Fruit fly (Drosophila melanogaster) whole organism, embryonic: ENCODE data around the gene CG13482.
A peak's percentile ranks its signal among the peaks of the same experiment; 100 is the strongest.

Source experiments
- BEAF-32 ChIP-seq: fragments of 200-800 bp; sonication (Bioruptor generic); optimal IDR thresholded peaks from 3 replicates; lab custom pipeline; 2017; ENCODE audit warnings: missing biosample characterization, missing genetic modification characterization, mild to moderate bottlenecking, moderate library complexity, missing genetic modification reagents
- CG10274 ChIP-seq: fragments of 200-800 bp; sonication (Bioruptor generic); optimal IDR thresholded peaks from 3 replicates; lab custom pipeline; 2017; ENCODE audit warnings: missing biosample characterization, mild to moderate bottlenecking, missing genetic modification characterization
- CG11456 ChIP-seq: fragments of 200-800 bp; sonication (Bioruptor generic); IDR thresholded peaks from 3 replicates; pipeline ENCODE4 v1.3.6; 2022; ENCODE audit warnings: missing biosample characterization, missing genetic modification characterization
- CG11504 ChIP-seq: fragments of 200-800 bp; sonication (Bioruptor generic); optimal IDR thresholded peaks from 3 replicates; lab custom pipeline; 2019; ENCODE audit warnings: missing biosample characterization, mild to moderate bottlenecking, missing genetic modification characterization, moderate library complexity
- CG11723 ChIP-seq: fragments of 200-800 bp; sonication (Bioruptor generic); optimal IDR thresholded peaks from 2 replicates; lab custom pipeline; 2017; ENCODE audit warnings: missing biosample characterization, mild to moderate bottlenecking, missing genetic modification characterization
- CG12219 ChIP-seq: fragments of 200-800 bp; sonication (Bioruptor generic); optimal IDR thresholded peaks from 3 replicates; lab custom pipeline; 2018; ENCODE audit warnings: missing biosample characterization, mild to moderate bottlenecking, missing genetic modification characterization
- CG12942 ChIP-seq: fragments of 200-800 bp; sonication (Bioruptor generic); optimal IDR thresholded peaks from 3 replicates; lab custom pipeline; 2016; ENCODE audit warnings: missing biosample characterization, missing genetic modification characterization
- CG13123 ChIP-seq: fragments of 200-800 bp; sonication (Bioruptor generic); optimal IDR thresholded peaks from 2 replicates; lab custom pipeline; 2016; ENCODE audit warnings: missing biosample characterization, missing genetic modification characterization
- CG13894 ChIP-seq: fragments of 200-800 bp; sonication (Bioruptor generic); optimal IDR thresholded peaks from 3 replicates; lab custom pipeline; 2018; ENCODE audit warnings: missing biosample characterization, mild to moderate bottlenecking, missing genetic modification characterization, moderate library complexity
- CG16815 ChIP-seq: fragments of 200-800 bp; sonication (Bioruptor generic); optimal IDR thresholded peaks from 3 replicates; lab custom pipeline; 2017; ENCODE audit warnings: missing biosample characterization, mild to moderate bottlenecking, missing genetic modification characterization
- CG17385 ChIP-seq: fragments of 200-800 bp; sonication (Bioruptor generic); optimal IDR thresholded peaks from 3 replicates; lab custom pipeline; 2018; ENCODE audit warnings: missing biosample characterization, mild to moderate bottlenecking, missing genetic modification characterization
- CG18262 ChIP-seq: fragments of 200-800 bp; optimal IDR thresholded peaks from 3 replicates; lab custom pipeline; 2019; ENCODE audit warnings: missing biosample characterization, mild to moderate bottlenecking, missing genetic modification characterization, moderate library complexity
- CG18476 ChIP-seq: fragments of 200-800 bp; sonication (Bioruptor generic); optimal IDR thresholded peaks from 2 replicates; lab custom pipeline; 2016; ENCODE audit warnings: missing biosample characterization, mild to moderate bottlenecking, missing genetic modification characterization
- CG3065 ChIP-seq: fragments of 200-800 bp; sonication (Bioruptor generic); optimal IDR thresholded peaks from 2 replicates; lab custom pipeline; 2016; ENCODE audit warnings: missing biosample characterization, missing genetic modification characterization
- CG4404 ChIP-seq: fragments of 200-800 bp; sonication (Bioruptor generic); IDR thresholded peaks from 2 replicates; pipeline ENCODE4 v1.3.6; 2022; ENCODE audit warnings: missing biosample characterization, missing genetic modification characterization
- CG8924 ChIP-seq: fragments of 200-800 bp; optimal IDR thresholded peaks from 3 replicates; lab custom pipeline; 2019; ENCODE audit warnings: missing biosample characterization, mild to moderate bottlenecking, missing genetic modification characterization, moderate library complexity
- CG9215 ChIP-seq: fragments of 200-800 bp; sonication (Bioruptor generic); IDR thresholded peaks from 2 replicates; pipeline ENCODE4 v1.3.6; 2022; ENCODE audit warnings: missing biosample characterization, missing genetic modification characterization
- CG9609 ChIP-seq: fragments of 200-800 bp; sonication (Bioruptor generic); optimal IDR thresholded peaks from 3 replicates; lab custom pipeline; 2016; ENCODE audit warnings: missing biosample characterization, missing genetic modification characterization
- Chrac-16 ChIP-seq: fragments of 200-800 bp; sonication (Bioruptor generic); optimal IDR thresholded peaks from 3 replicates; lab custom pipeline; 2016; ENCODE audit warnings: missing biosample characterization, missing genetic modification characterization
- Hr3 ChIP-seq: fragments of 200-800 bp; sonication (Bioruptor generic); optimal IDR thresholded peaks from 3 replicates; lab custom pipeline; 2016; ENCODE audit warnings: missing biosample characterization, missing genetic modification characterization
- Mad ChIP-seq: fragments of 200-800 bp; sonication (Bioruptor generic); optimal IDR thresholded peaks from 2 replicates; lab custom pipeline; 2016; ENCODE audit warnings: missing biosample characterization, missing genetic modification characterization
- Meics ChIP-seq: fragments of 200-800 bp; sonication (Bioruptor generic); optimal IDR thresholded peaks from 2 replicates; lab custom pipeline; 2017; ENCODE audit warnings: missing biosample characterization, mild to moderate bottlenecking, missing genetic modification characterization
- Mrtf ChIP-seq: fragments of 200-800 bp; sonication (Bioruptor generic); IDR thresholded peaks from 3 replicates; pipeline ENCODE4 v1.3.6; 2022; ENCODE audit warnings: missing biosample characterization, missing genetic modification characterization
- NFAT ChIP-seq: fragments of 200-800 bp; sonication (Bioruptor generic); IDR thresholded peaks from 2 replicates; pipeline ENCODE4 v1.3.6; 2022; ENCODE audit warnings: missing biosample characterization, missing genetic modification characterization
- NfI ChIP-seq: fragments of 200-800 bp; sonication (Bioruptor generic); optimal IDR thresholded peaks from 3 replicates; lab custom pipeline; 2018; ENCODE audit warnings: missing biosample characterization, mild to moderate bottlenecking, missing genetic modification characterization, moderate library complexity
- Scr ChIP-seq: fragments of 200-800 bp; sonication (Bioruptor generic); IDR thresholded peaks from 2 replicates; pipeline ENCODE4 v1.3.6; 2022; ENCODE audit warnings: missing biosample characterization, missing genetic modification characterization; ENCODE audit not compliant: partially characterized antibody
- Taf1 ChIP-seq: fragments of 200-800 bp; sonication (Bioruptor generic); IDR thresholded peaks from 2 replicates; pipeline ENCODE4 v1.3.6; 2022; ENCODE audit warnings: missing biosample characterization, missing genetic modification characterization
- ara ChIP-seq: fragments of 200-800 bp; sonication (Bioruptor generic); IDR thresholded peaks from 2 replicates; pipeline ENCODE4 v1.3.6; 2022; ENCODE audit warnings: missing biosample characterization, missing genetic modification characterization
- caup ChIP-seq: fragments of 200-800 bp; sonication (Bioruptor generic); optimal IDR thresholded peaks from 3 replicates; lab custom pipeline; 2017; ENCODE audit warnings: missing biosample characterization, mild to moderate bottlenecking, missing genetic modification characterization, moderate library complexity; ENCODE audit not compliant: severe bottlenecking
- crc ChIP-seq: fragments of 200-800 bp; sonication (Bioruptor generic); optimal IDR thresholded peaks from 2 replicates; lab custom pipeline; 2016; ENCODE audit warnings: missing biosample characterization, missing genetic modification characterization
- dati ChIP-seq: fragments of 200-800 bp; sonication (Bioruptor generic); IDR thresholded peaks from 2 replicates; pipeline ENCODE4 v1.3.6; 2022; ENCODE audit warnings: missing biosample characterization, missing genetic modification characterization
- disco-r ChIP-seq: fragments of 200-800 bp; sonication (Bioruptor generic); optimal IDR thresholded peaks from 2 replicates; lab custom pipeline; 2016; ENCODE audit warnings: missing biosample characterization, missing genetic modification characterization
- dysf ChIP-seq: fragments of 200-800 bp; sonication (Bioruptor generic); IDR thresholded peaks from 3 replicates; pipeline ENCODE4 v1.3.6; 2022; ENCODE audit warnings: missing biosample characterization, missing genetic modification characterization
- fd102C ChIP-seq: fragments of 200-800 bp; sonication (Bioruptor generic); optimal IDR thresholded peaks from 2 replicates; lab custom pipeline; 2018; ENCODE audit warnings: missing biosample characterization, mild to moderate bottlenecking, missing genetic modification characterization, moderate library complexity
- fd3F ChIP-seq: fragments of 200-800 bp; sonication (Bioruptor generic); optimal IDR thresholded peaks from 2 replicates; lab custom pipeline; 2018; ENCODE audit warnings: missing biosample characterization, mild to moderate bottlenecking, missing genetic modification characterization, moderate library complexity
- fd96Cb ChIP-seq: fragments of 200-800 bp; sonication (Bioruptor generic); optimal IDR thresholded peaks from 2 replicates; lab custom pipeline; 2018; ENCODE audit warnings: missing biosample characterization, mild to moderate bottlenecking, missing genetic modification characterization, moderate library complexity
- fru ChIP-seq: fragments of >200 bp; optimal IDR thresholded peaks from 2 replicates; lab custom pipeline; 2017
- fu2 ChIP-seq: fragments of 200-800 bp; sonication (Bioruptor generic); optimal IDR thresholded peaks from 2 replicates; lab custom pipeline; 2016; ENCODE audit warnings: missing biosample characterization, missing genetic modification characterization
- hkb ChIP-seq, 2 experiments: fragments of 200-800 bp in 1 of 2; fragments of >200 bp in 1 of 2; sonication (Bioruptor generic) in 1 of 2; IDR thresholded peaks in 1 of 2; optimal IDR thresholded peaks in 1 of 2; 2 replicates each; pipeline versions ENCODE4 v1.3.6 to Lab custom; 2017 to 2022; ENCODE audit warnings: missing biosample characterization in 1 of 2, missing genetic modification characterization in 1 of 2
- klu ChIP-seq: fragments of 200-800 bp; sonication (Bioruptor generic); IDR thresholded peaks from 2 replicates; pipeline ENCODE4 v1.3.6; 2022; ENCODE audit warnings: missing biosample characterization, missing genetic modification characterization
- lab ChIP-seq: fragments of 200-800 bp; sonication (Bioruptor generic); optimal IDR thresholded peaks from 3 replicates; lab custom pipeline; 2017; ENCODE audit warnings: missing biosample characterization, missing genetic modification characterization, mild to moderate bottlenecking, moderate library complexity, missing genetic modification reagents
- lola ChIP-seq, 3 experiments: fragments of >200 bp in 2 of 3; fragments of 200-800 bp in 1 of 3; sonication (Bioruptor generic) in 1 of 3; optimal IDR thresholded peaks; 2 replicates each; lab custom pipeline; 2017 to 2019; ENCODE audit warnings: missing biosample characterization in 3 of 3, missing genetic modification characterization in 3 of 3, mild to moderate bottlenecking in 1 of 3, moderate library complexity in 1 of 3
- mam ChIP-seq: fragments of 200-800 bp; sonication (Bioruptor generic); optimal IDR thresholded peaks from 3 replicates; lab custom pipeline; 2016; ENCODE audit warnings: missing biosample characterization, missing genetic modification characterization
- odd ChIP-seq: fragments of 200-800 bp; sonication (Bioruptor generic); optimal IDR thresholded peaks from 2 replicates; lab custom pipeline; 2017; ENCODE audit warnings: missing biosample characterization, mild to moderate bottlenecking, missing genetic modification characterization
- onecut ChIP-seq: fragments of 200-800 bp; sonication (Bioruptor generic); IDR thresholded peaks from 2 replicates; pipeline ENCODE4 v1.3.6; 2022; ENCODE audit warnings: missing biosample characterization, missing genetic modification characterization
- org-1 ChIP-seq: fragments of 200-800 bp; sonication (Bioruptor generic); optimal IDR thresholded peaks from 2 replicates; lab custom pipeline; 2017; ENCODE audit warnings: missing biosample characterization, missing genetic modification characterization
- otp ChIP-seq: fragments of 200-800 bp; sonication (Bioruptor generic); IDR thresholded peaks from 3 replicates; pipeline ENCODE4, ENCODE4 v1.3.6; 2022; ENCODE audit warnings: missing biosample characterization, missing genetic modification characterization
- pfk ChIP-seq: fragments of 200-800 bp; sonication (Bioruptor generic); optimal IDR thresholded peaks from 2 replicates; lab custom pipeline; 2018; ENCODE audit warnings: missing biosample characterization, mild to moderate bottlenecking, missing genetic modification characterization, moderate library complexity
- pros ChIP-seq: fragments of 200-800 bp; sonication (Bioruptor generic); optimal IDR thresholded peaks from 3 replicates; lab custom pipeline; 2019; ENCODE audit warnings: missing biosample characterization, mild to moderate bottlenecking, missing genetic modification characterization, moderate library complexity
- salm ChIP-seq: fragments of 200-800 bp; sonication (Bioruptor generic); optimal IDR thresholded peaks from 2 replicates; lab custom pipeline; 2018; ENCODE audit warnings: missing biosample characterization, mild to moderate bottlenecking, missing genetic modification characterization
- unc-4 ChIP-seq: fragments of 200-800 bp; sonication (Bioruptor generic); IDR thresholded peaks from 2 replicates; pipeline ENCODE4 v1.3.6; 2022; ENCODE audit warnings: missing biosample characterization, missing genetic modification characterization; ENCODE audit not compliant: partially characterized antibody

CG13482 gene

dm6 chr3L:14325285-14325684, 3.9 kb upstream of the CG13482 start (continued):
- TF ChIP-seq NfI (peak; percentile 47), CG10274 (GFP tag; lab: Kevin White, UChicago) (no peak), CG17385 (GFP tag; lab: Kevin White, UChicago) (peak; percentile 52), CG12942 (GFP tag; lab: Kevin White, UChicago) (peak; percentile 24), mam (no peak), CG3065 (GFP tag; lab: Kevin White, UChicago) (no peak), fru (no peak), Hr3 (GFP tag; lab: Kevin White, UChicago) (peak; percentile 29), CG9215 (GFP tag; lab: Robert Waterston, UW) (no peak), klu (GFP tag; lab: Robert Waterston, UW) (no peak), pfk (no peak), pros (GFP tag; lab: Kevin White, UChicago) (no peak), Chrac-16 (GFP tag; lab: Kevin White, UChicago) (peak; percentile 29), Mrtf (no peak), odd (GFP tag; lab: Kevin White, UChicago) (peak; percentile 11), dati (no peak), hkb (optimal IDR thresholded peaks at IDR 0.05; lab: Kevin White, UChicago) (no peak), hkb (GFP tag; IDR thresholded peaks at IDR 0.05; lab: Robert Waterston, UW) (peak; percentile 55; the same call in 1 of the 2 replicates), ara (GFP tag; lab: Robert Waterston, UW) (no peak; the same call in 1 of the 2 replicates), crc (GFP tag; lab: Kevin White, UChicago) (no peak), Taf1 (GFP tag; lab: Robert Waterston, UW) (no peak), disco-r (GFP tag; lab: Kevin White, UChicago) (no peak), fu2 (no peak), CG16815 (peak; percentile 9), CG9609 (GFP tag; lab: Kevin White, UChicago) (no peak), onecut (GFP tag; lab: Robert Waterston, UW) (peak; percentile 57), fd102C (GFP tag; lab: Kevin White, UChicago) (no peak), Mad (GFP tag; lab: Kevin White, UChicago) (no peak), fd96Cb (tag; lab: Kevin White, UChicago) (peak; percentile 71), CG18476 (GFP tag; lab: Kevin White, UChicago) (no peak), dysf (peak; percentile 47; the same call in 2 of the 3 replicates), CG11723 (GFP tag; lab: Kevin White, UChicago) (peak; percentile 49), Scr (no peak), caup (GFP tag; lab: Kevin White, UChicago) (peak; percentile 14), salm (no peak), lola (GFP tag; optimal IDR thresholded peaks at IDR 0.05; lab: Kevin White, UChicago) (peak in 1 of 3 experiments; percentile 72), CG13123 (no peak), lab (GFP tag; lab: Kevin White, UChicago) (peak; percentile 50), CG13894 (tag; lab: Kevin White, UChicago) (no peak), CG11504 (tag; lab: Kevin White, UChicago) (peak; percentile 80), otp (GFP tag; lab: Robert Waterston, UW) (no peak), unc-4 (GFP tag; lab: Robert Waterston, UW) (no peak), org-1 (peak; percentile 28), BEAF-32 (GFP tag; lab: Kevin White, UChicago) (no peak), CG18262 (tag; lab: Kevin White, UChicago) (peak; percentile 81), CG8924 (tag; lab: Kevin White, UChicago) (peak; percentile 56), CG12219 (peak; percentile 31), NFAT (GFP tag; lab: Robert Waterston, UW) (no peak), CG11456 (GFP tag; lab: Robert Waterston, UW) (no peak), fd3F (no peak), CG4404 (GFP tag; lab: Robert Waterston, UW) (no peak), Meics (GFP tag; lab: Kevin White, UChicago) (peak; percentile 35)
